Worm (Caenorhabditis elegans): Measurements from ENCODE around the gene F48G7.9.

F48G7.9 gene

ce11 chrV:638328-638727, 9.9 kb upstream of the F48G7.9 start, which contains the start of gene srj-37:
Gene srj-37, plus strand, starts transcription at chrV:638628.
- TF ChIP-seq him-1 (tag; optimal IDR thresholded peaks at IDR 0.05) (no peak), dao-5 (tag; optimal IDR thresholded peaks at IDR 0.05) (no peak), W03F9.2 (tag; optimal IDR thresholded peaks at IDR 0.05) (no peak)

- TF ChIP-seq dao-5 (tag; optimal IDR thresholded peaks at IDR 0.05), result no peak
- no peak for TF ChIP-seq W03F9.2 (tag; optimal IDR thresholded peaks at IDR 0.05)
- no peak for TF ChIP-seq him-1 (tag; optimal IDR thresholded peaks at IDR 0.05)
Observed at ce11 chrV:636281-636680, 7.9 kb upstream of the F48G7.9 start, which contains the start of gene pals-31. Gene pals-31, plus strand, starts transcription at chrV:636581.

ce11 chrV:635630-636029, 7.2 kb upstream of the F48G7.9 start:
- no peak for TF ChIP-seq dao-5 (tag; optimal IDR thresholded peaks at IDR 0.05)
- no peak for TF ChIP-seq W03F9.2 (tag; optimal IDR thresholded peaks at IDR 0.05)
- TF ChIP-seq him-1 (tag; optimal IDR thresholded peaks at IDR 0.05), result no peak

- no peak for TF ChIP-seq him-1 (tag; optimal IDR thresholded peaks at IDR 0.05)
- TF ChIP-seq W03F9.2 (tag; optimal IDR thresholded peaks at IDR 0.05), result no peak
- no peak for TF ChIP-seq dao-5 (tag; optimal IDR thresholded peaks at IDR 0.05)
Observed at ce11 chrV:634855-635254, 6.4 kb upstream of the F48G7.9 start, which contains the start of gene F48G7.10. Gene F48G7.10, minus strand, starts transcription at chrV:634955.

ce11 chrV:631832-632231, 3.4 kb upstream of the F48G7.9 start:
- TF ChIP-seq him-1 (tag; optimal IDR thresholded peaks at IDR 0.05) (no peak), W03F9.2 (tag; optimal IDR thresholded peaks at IDR 0.05) (no peak), dao-5 (tag; optimal IDR thresholded peaks at IDR 0.05) (no peak)

- TF ChIP-seq him-1 (tag; optimal IDR thresholded peaks at IDR 0.05), result no peak
- TF ChIP-seq dao-5 (tag; optimal IDR thresholded peaks at IDR 0.05), result no peak
- TF ChIP-seq W03F9.2 (tag; optimal IDR thresholded peaks at IDR 0.05), result no peak
Observed at ce11 chrV:627585-627984, 842 bp downstream of the F48G7.9 start, which contains the start of gene F48G7.8. Gene F48G7.8, minus strand, starts transcription at chrV:627685.

ce11 chrV:626321-626720, 2.1 kb downstream of the F48G7.9 start, which contains the start of gene F48G7.7:
Gene F48G7.7, minus strand, starts transcription at chrV:626421.
- TF ChIP-seq W03F9.2 (tag; optimal IDR thresholded peaks at IDR 0.05), result no peak
- TF ChIP-seq him-1 (tag; optimal IDR thresholded peaks at IDR 0.05), result no peak
- TF ChIP-seq dao-5 (tag; optimal IDR thresholded peaks at IDR 0.05), result no peak

- no peak for TF ChIP-seq W03F9.2 (tag; optimal IDR thresholded peaks at IDR 0.05)
- no peak for TF ChIP-seq him-1 (tag; optimal IDR thresholded peaks at IDR 0.05)
- TF ChIP-seq dao-5 (tag; optimal IDR thresholded peaks at IDR 0.05), result no peak
Observed at ce11 chrV:624922-625321, 3.5 kb downstream of the F48G7.9 start, which contains the start of gene srt-17. Gene srt-17, minus strand, starts transcription at chrV:625022.

- no peak for TF ChIP-seq dao-5 (tag; optimal IDR thresholded peaks at IDR 0.05)
- TF ChIP-seq W03F9.2 (tag; optimal IDR thresholded peaks at IDR 0.05), result no peak
- no peak for TF ChIP-seq him-1 (tag; optimal IDR thresholded peaks at IDR 0.05)
Observed at ce11 chrV:622902-623301, 5.5 kb downstream of the F48G7.9 start, which contains the start of gene F48G7.5. Gene F48G7.5, minus strand, starts transcription at chrV:622935.

- TF ChIP-seq him-1 (tag; optimal IDR thresholded peaks at IDR 0.05), result no peak
- TF ChIP-seq W03F9.2 (tag; optimal IDR thresholded peaks at IDR 0.05), result no peak
- TF ChIP-seq dao-5 (tag; optimal IDR thresholded peaks at IDR 0.05), result no peak
Observed at ce11 chrV:620987-621386, 7.4 kb downstream of the F48G7.9 start.

- TF ChIP-seq dao-5 (tag; optimal IDR thresholded peaks at IDR 0.05) (no peak), W03F9.2 (tag; optimal IDR thresholded peaks at IDR 0.05) (peak; percentile 36)
Observed at ce11 chrV:619054-619453, 9.4 kb downstream of the F48G7.9 start, which contains the start of gene F48G7.4. Gene F48G7.4, plus strand, starts transcription at chrV:619453.

ce11 chrV:617917-618316, 10.5 kb downstream of the F48G7.9 start:
- TF ChIP-seq him-1 (tag; optimal IDR thresholded peaks at IDR 0.05) (no peak), dao-5 (tag; optimal IDR thresholded peaks at IDR 0.05) (no peak), W03F9.2 (tag; optimal IDR thresholded peaks at IDR 0.05) (no peak)

ce11 chrV:615275-615674, 13.2 kb downstream of the F48G7.9 start, which contains the start of gene F48G7.13:
Gene F48G7.13, plus strand, starts transcription at chrV:615575.
- no peak for TF ChIP-seq W03F9.2 (tag; optimal IDR thresholded peaks at IDR 0.05)
- no peak for TF ChIP-seq him-1 (tag; optimal IDR thresholded peaks at IDR 0.05)
- no peak for TF ChIP-seq dao-5 (tag; optimal IDR thresholded peaks at IDR 0.05)

ce11 chrV:610217-610616, 18.2 kb downstream of the F48G7.9 start, which contains the start of gene nhr-90:
Gene nhr-90, plus strand, starts transcription at chrV:610512.
- TF ChIP-seq W03F9.2 (tag; optimal IDR thresholded peaks at IDR 0.05), result no peak
- no peak for TF ChIP-seq dao-5 (tag; optimal IDR thresholded peaks at IDR 0.05)
- no peak for TF ChIP-seq him-1 (tag; optimal IDR thresholded peaks at IDR 0.05)

- TF ChIP-seq him-1 (tag; optimal IDR thresholded peaks at IDR 0.05) (no peak), W03F9.2 (tag; optimal IDR thresholded peaks at IDR 0.05) (no peak), dao-5 (tag; optimal IDR thresholded peaks at IDR 0.05) (no peak)
Observed at ce11 chrV:609671-610070, 18.8 kb downstream of the F48G7.9 start, which contains the start of gene srlf-36. Gene srlf-36, minus strand, starts transcription at chrV:609771.
